Fruit fly (Drosophila melanogaster) whole organism, embryonic: ENCODE data around the gene tinc.

Experiments
- Antp ChIP-seq: fragments of 200-800 bp; sonication (Bioruptor generic); optimal IDR thresholded peaks from 3 replicates; lab custom pipeline; 2016; ENCODE audit warnings: missing biosample characterization, missing genetic modification characterization
- Atf6 ChIP-seq: fragments of 200-800 bp; sonication (Bioruptor generic); IDR thresholded peaks from 2 replicates; pipeline ENCODE4 v1.3.6; 2022; ENCODE audit warnings: missing biosample characterization, missing genetic modification characterization
- C15 ChIP-seq: fragments of 200-800 bp; sonication (Bioruptor generic); IDR thresholded peaks from 3 replicates; pipeline ENCODE4 v1.3.6; 2022; ENCODE audit warnings: missing biosample characterization, missing genetic modification characterization
- CG11247 ChIP-seq: fragments of 200-800 bp; sonication (Bioruptor generic); IDR thresholded peaks from 2 replicates; pipeline ENCODE4 v1.3.6; 2022; ENCODE audit warnings: missing biosample characterization, missing genetic modification characterization
- CG12219 ChIP-seq: fragments of 200-800 bp; sonication (Bioruptor generic); optimal IDR thresholded peaks from 3 replicates; lab custom pipeline; 2018; ENCODE audit warnings: missing biosample characterization, mild to moderate bottlenecking, missing genetic modification characterization
- CG12391 ChIP-seq: fragments of 200-800 bp; sonication (Bioruptor generic); optimal IDR thresholded peaks from 3 replicates; lab custom pipeline; 2018; ENCODE audit warnings: missing biosample characterization, mild to moderate bottlenecking, missing genetic modification characterization, moderate library complexity
- CG13424 ChIP-seq: fragments of 200-800 bp; sonication (Bioruptor generic); optimal IDR thresholded peaks from 2 replicates; lab custom pipeline; 2019; ENCODE audit warnings: missing biosample characterization, mild to moderate bottlenecking, missing genetic modification characterization, moderate library complexity
- CG14860 ChIP-seq: fragments of 200-800 bp; sonication (Bioruptor generic); IDR thresholded peaks from 3 replicates; pipeline ENCODE4 v1.3.6; 2022; ENCODE audit warnings: missing biosample characterization, missing genetic modification characterization; ENCODE audit not compliant: partially characterized antibody
- CG16779 ChIP-seq: fragments of 200-800 bp; sonication (Bioruptor generic); IDR thresholded peaks from 2 replicates; pipeline ENCODE4 v1.3.6; 2022; ENCODE audit warnings: missing biosample characterization, missing genetic modification characterization
- CG17328 ChIP-seq: fragments of 200-800 bp; sonication (Bioruptor generic); IDR thresholded peaks from 2 replicates; pipeline ENCODE4 v1.3.6; 2022; ENCODE audit warnings: missing biosample characterization, missing genetic modification characterization
- CG1832 ChIP-seq: fragments of 200-800 bp; sonication (Bioruptor generic); optimal IDR thresholded peaks from 2 replicates; lab custom pipeline; 2017; ENCODE audit warnings: missing biosample characterization, mild to moderate bottlenecking, missing genetic modification characterization, inconsistent platforms
- CG31388 ChIP-seq: fragments of 200-800 bp; sonication (Bioruptor generic); optimal IDR thresholded peaks from 2 replicates; lab custom pipeline; 2016; ENCODE audit warnings: missing biosample characterization, missing genetic modification characterization
- CG34376 ChIP-seq: fragments of 200-800 bp; sonication (Bioruptor generic); optimal IDR thresholded peaks from 2 replicates; lab custom pipeline; 2018; ENCODE audit warnings: missing biosample characterization, mild to moderate bottlenecking, missing genetic modification characterization
- CG43689 ChIP-seq: fragments of 200-800 bp; sonication (Bioruptor generic); IDR thresholded peaks from 2 replicates; pipeline ENCODE4 v1.3.6; 2022; ENCODE audit warnings: missing biosample characterization, missing genetic modification characterization
- CG5245 ChIP-seq: fragments of 200-800 bp; sonication (Bioruptor generic); optimal IDR thresholded peaks from 3 replicates; lab custom pipeline; 2016; ENCODE audit warnings: missing biosample characterization, missing genetic modification characterization
- CG5953 ChIP-seq: fragments of 200-800 bp; sonication (Bioruptor generic); IDR thresholded peaks from 2 replicates; pipeline ENCODE4 v1.3.6; 2022; ENCODE audit warnings: missing biosample characterization, missing genetic modification characterization
- CG6854 ChIP-seq: fragments of 200-800 bp; sonication (Bioruptor generic); optimal IDR thresholded peaks from 3 replicates; lab custom pipeline; 2017; ENCODE audit warnings: missing biosample characterization, mild to moderate bottlenecking, missing genetic modification characterization
- CG7786 ChIP-seq: fragments of 200-800 bp; sonication (Bioruptor generic); optimal IDR thresholded peaks from 2 replicates; lab custom pipeline; 2016; ENCODE audit warnings: missing biosample characterization, missing genetic modification characterization
- CG8765 ChIP-seq: fragments of 200-800 bp; sonication (Bioruptor generic); IDR thresholded peaks from 2 replicates; pipeline ENCODE4 v1.3.6; 2022; ENCODE audit warnings: missing biosample characterization, missing genetic modification characterization
- CG9437 ChIP-seq: fragments of 200-800 bp; sonication (Bioruptor generic); optimal IDR thresholded peaks from 2 replicates; lab custom pipeline; 2018; ENCODE audit warnings: missing biosample characterization, mild to moderate bottlenecking, missing genetic modification characterization
- CG9609 ChIP-seq: fragments of 200-800 bp; sonication (Bioruptor generic); optimal IDR thresholded peaks from 3 replicates; lab custom pipeline; 2016; ENCODE audit warnings: missing biosample characterization, missing genetic modification characterization
- Dad ChIP-seq: fragments of 200-800 bp; sonication (Bioruptor generic); optimal IDR thresholded peaks from 3 replicates; lab custom pipeline; 2016; ENCODE audit warnings: missing biosample characterization, missing genetic modification characterization
- Ets65A ChIP-seq: fragments of 200-800 bp; sonication (Bioruptor generic); peaks from one replicate; lab custom pipeline; 2016; ENCODE audit warnings: missing biosample characterization, missing genetic modification characterization
- HLHmδ ChIP-seq: fragments of 200-800 bp; sonication (Bioruptor generic); optimal IDR thresholded peaks from 2 replicates; lab custom pipeline; 2018; ENCODE audit warnings: missing biosample characterization, mild to moderate bottlenecking, missing genetic modification characterization, moderate library complexity
- Hmr ChIP-seq: fragments of 200-800 bp; sonication (Bioruptor generic); optimal IDR thresholded peaks from 3 replicates; lab custom pipeline; 2017; ENCODE audit warnings: mild to moderate bottlenecking, missing biosample characterization, missing genetic modification reagents, missing genetic modification characterization
- Jarid2 ChIP-seq: fragments of 200-800 bp; sonication (Bioruptor generic); optimal IDR thresholded peaks from 3 replicates; lab custom pipeline; 2017; ENCODE audit warnings: mild to moderate bottlenecking, missing biosample characterization, missing genetic modification reagents, missing genetic modification characterization
- Myb ChIP-seq: fragments of 200-800 bp; sonication (Bioruptor generic); optimal IDR thresholded peaks from 2 replicates; lab custom pipeline; 2016; ENCODE audit warnings: missing biosample characterization, missing genetic modification characterization
- Neu2 ChIP-seq: fragments of 200-800 bp; sonication (Bioruptor generic); optimal IDR thresholded peaks from 3 replicates; lab custom pipeline; 2016; ENCODE audit warnings: missing biosample characterization, missing genetic modification characterization, borderline replicate concordance
- Oli ChIP-seq: fragments of 200-800 bp; sonication (Bioruptor generic); optimal IDR thresholded peaks from 2 replicates; lab custom pipeline; 2018; ENCODE audit warnings: missing biosample characterization, mild to moderate bottlenecking, missing genetic modification characterization, moderate library complexity
- Optix ChIP-seq: fragments of 200-800 bp; sonication (Bioruptor generic); IDR thresholded peaks from 3 replicates; pipeline ENCODE4 v1.3.6; 2022; ENCODE audit warnings: missing biosample characterization, missing genetic modification characterization
- Sry-δ ChIP-seq: fragments of 200-800 bp; sonication (Bioruptor generic); optimal IDR thresholded peaks from 2 replicates; lab custom pipeline; 2016; ENCODE audit warnings: missing biosample characterization, missing genetic modification characterization
- Taf1 ChIP-seq: fragments of 200-800 bp; sonication (Bioruptor generic); IDR thresholded peaks from 2 replicates; pipeline ENCODE4 v1.3.6; 2022; ENCODE audit warnings: missing biosample characterization, missing genetic modification characterization
- Xrp1 ChIP-seq: fragments of 200-800 bp; sonication (Bioruptor generic); IDR thresholded peaks from 2 replicates; pipeline ENCODE4 v1.3.6; 2022; ENCODE audit warnings: missing biosample characterization, missing genetic modification characterization
- ase ChIP-seq: fragments of 200-800 bp; sonication (Bioruptor generic); IDR thresholded peaks from 3 replicates; pipeline ENCODE4 v1.3.6; 2022; ENCODE audit warnings: missing biosample characterization, missing genetic modification characterization
- bcd ChIP-seq: fragments of 200-800 bp; sonication (Bioruptor generic); optimal IDR thresholded peaks from 2 replicates; lab custom pipeline; 2017; ENCODE audit warnings: missing biosample characterization, mild to moderate bottlenecking, missing genetic modification characterization
- bowl ChIP-seq: fragments of 200-800 bp; sonication (Bioruptor generic); IDR thresholded peaks from 2 replicates; pipeline ENCODE4 v1.3.6; 2022; ENCODE audit warnings: missing biosample characterization, missing genetic modification characterization
- cad ChIP-seq: fragments of >200 bp; optimal IDR thresholded peaks from 2 replicates; lab custom pipeline; 2017; ENCODE audit warnings: missing biosample characterization, missing genetic modification characterization
- dimm ChIP-seq: fragments of 200-800 bp; sonication (Bioruptor generic); IDR thresholded peaks from 2 replicates; pipeline ENCODE4 v1.3.6; 2022; ENCODE audit warnings: missing biosample characterization, missing genetic modification characterization
- dmrt99B ChIP-seq: fragments of 200-800 bp; sonication (Bioruptor generic); optimal IDR thresholded peaks from 2 replicates; lab custom pipeline; 2018; ENCODE audit warnings: missing biosample characterization, mild to moderate bottlenecking, missing genetic modification characterization, moderate library complexity
- fu2 ChIP-seq: fragments of 200-800 bp; sonication (Bioruptor generic); optimal IDR thresholded peaks from 2 replicates; lab custom pipeline; 2016; ENCODE audit warnings: missing biosample characterization, missing genetic modification characterization
- gem ChIP-seq: fragments of 200-800 bp; sonication (Bioruptor generic); optimal IDR thresholded peaks from 2 replicates; lab custom pipeline; 2019; ENCODE audit warnings: missing biosample characterization, mild to moderate bottlenecking, missing genetic modification characterization, moderate library complexity
- mirr ChIP-seq: fragments of 200-800 bp; sonication (Bioruptor generic); optimal IDR thresholded peaks from 3 replicates; lab custom pipeline; 2018; ENCODE audit warnings: missing biosample characterization, mild to moderate bottlenecking, missing genetic modification characterization
- odd ChIP-seq: fragments of 200-800 bp; sonication (Bioruptor generic); optimal IDR thresholded peaks from 2 replicates; lab custom pipeline; 2017; ENCODE audit warnings: missing biosample characterization, mild to moderate bottlenecking, missing genetic modification characterization
- org-1 ChIP-seq: fragments of 200-800 bp; sonication (Bioruptor generic); optimal IDR thresholded peaks from 2 replicates; lab custom pipeline; 2017; ENCODE audit warnings: missing biosample characterization, missing genetic modification characterization
- pita ChIP-seq: fragments of 200-800 bp; sonication (Bioruptor generic); optimal IDR thresholded peaks from 2 replicates; lab custom pipeline; 2017; ENCODE audit warnings: missing biosample characterization, mild to moderate bottlenecking, missing genetic modification characterization
- pzg ChIP-seq: fragments of 200-800 bp; sonication (Bioruptor generic); optimal IDR thresholded peaks from 3 replicates; lab custom pipeline; 2018; ENCODE audit warnings: missing biosample characterization, mild to moderate bottlenecking, missing genetic modification characterization, moderate library complexity
- slou ChIP-seq: fragments of 200-800 bp; sonication (Bioruptor generic); optimal IDR thresholded peaks from 3 replicates; lab custom pipeline; 2016; ENCODE audit warnings: missing biosample characterization, missing genetic modification characterization
- sob ChIP-seq: fragments of 200-800 bp; sonication (Bioruptor generic); IDR thresholded peaks from 2 replicates; pipeline ENCODE4 v1.3.6; 2022; ENCODE audit warnings: missing biosample characterization, missing genetic modification characterization
- ssp ChIP-seq: fragments of 200-800 bp; sonication (Bioruptor generic); IDR thresholded peaks from 2 replicates; pipeline ENCODE4 v1.3.6; 2022; ENCODE audit warnings: missing biosample characterization, missing genetic modification characterization
- unc-4 ChIP-seq: fragments of 200-800 bp; sonication (Bioruptor generic); IDR thresholded peaks from 2 replicates; pipeline ENCODE4 v1.3.6; 2022; ENCODE audit warnings: missing biosample characterization, missing genetic modification characterization; ENCODE audit not compliant: partially characterized antibody

Gene tinc

DNA sequence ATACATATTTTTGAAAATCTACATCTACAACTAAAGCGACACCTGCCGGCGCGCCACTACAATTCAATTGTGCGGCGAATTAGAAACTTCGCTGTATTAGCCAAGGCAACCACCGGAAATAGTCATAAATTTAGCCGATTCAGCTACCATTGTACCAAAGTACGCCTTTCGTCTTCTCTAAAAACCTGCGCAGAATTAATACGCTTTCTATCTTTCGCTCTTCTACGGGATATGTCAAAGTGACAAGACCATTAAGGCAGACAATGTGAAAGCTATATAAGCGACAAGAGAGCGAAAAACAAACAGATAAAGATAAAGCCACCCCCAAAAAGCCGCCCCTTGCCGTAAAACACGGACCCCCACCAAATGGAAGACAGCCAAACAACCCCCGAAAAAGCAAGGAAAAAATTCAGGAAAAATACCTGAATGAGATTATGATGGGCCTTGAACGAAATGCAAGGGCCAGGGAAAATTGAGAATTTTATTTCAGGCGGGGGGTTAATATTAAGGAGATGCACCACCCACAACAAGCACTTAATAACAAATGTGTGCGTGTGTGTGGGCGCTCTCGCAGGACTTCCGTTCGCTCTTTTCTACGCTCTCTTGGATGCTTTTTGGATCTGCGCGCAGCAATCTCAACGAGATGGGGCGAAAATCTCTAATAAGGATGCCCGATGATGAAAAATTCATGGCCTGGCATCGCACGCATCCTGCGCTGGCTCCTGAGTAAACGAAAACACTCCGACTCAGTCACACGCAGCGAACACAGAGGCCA lies 108.0 kb downstream of the tinc start, which contains the start of gene cpo (continued):
- peak; percentile 66 for TF ChIP-seq CG5245 (GFP tag; lab: Kevin White, UChicago)
- peak; percentile 91 for TF ChIP-seq sob
- peak; percentile 39 for TF ChIP-seq Sry-δ (GFP tag; lab: Kevin White, UChicago)
- TF ChIP-seq Antp (GFP tag; lab: Kevin White, UChicago): peak; percentile 31
- TF ChIP-seq Oli: peak; percentile 81
- peak; percentile 79 for TF ChIP-seq dimm (GFP tag; lab: Robert Waterston, UW)
- peak; percentile 72 for TF ChIP-seq cad (GFP tag; lab: Kevin White, UChicago)
- peak; percentile 80 for TF ChIP-seq Jarid2 (GFP tag; lab: Kevin White, UChicago)
- peak; percentile 93 for TF ChIP-seq CG17328 (GFP tag; lab: Robert Waterston, UW)
- TF ChIP-seq CG6854: peak; percentile 88
- peak; percentile 79 for TF ChIP-seq CG9437 (GFP tag; lab: Kevin White, UChicago)
- peak; percentile 94 for TF ChIP-seq CG34376 (GFP tag; lab: Kevin White, UChicago)
- TF ChIP-seq Xrp1 (GFP tag; lab: Robert Waterston, UW): peak; percentile 60
- TF ChIP-seq Myb (GFP tag; lab: Kevin White, UChicago): peak; percentile 58
- peak; percentile 97 for TF ChIP-seq HLHmδ (GFP tag; lab: Kevin White, UChicago)
- peak; percentile 70 for TF ChIP-seq fu2 (GFP tag; lab: Kevin White, UChicago)
- TF ChIP-seq Optix: peak; percentile 92
- TF ChIP-seq pzg (GFP tag; lab: Kevin White, UChicago): peak; percentile 50
- TF ChIP-seq bowl (GFP tag; lab: Robert Waterston, UW): no peak
- peak; percentile 71 for TF ChIP-seq gem
- TF ChIP-seq dmrt99B: peak; percentile 74
- TF ChIP-seq C15: peak; percentile 78
- no peak for TF ChIP-seq CG14860
- peak; percentile 62 for TF ChIP-seq slou (GFP tag; lab: Kevin White, UChicago)
- TF ChIP-seq mirr (GFP tag; lab: Kevin White, UChicago): peak; percentile 96
- peak; percentile 100 for TF ChIP-seq Ets65A (GFP tag; lab: Kevin White, UChicago)
- TF ChIP-seq org-1 (GFP tag; lab: Kevin White, UChicago): peak; percentile 78
- TF ChIP-seq CG8765 (GFP tag; lab: Robert Waterston, UW): 0 out of 2 replicates have a peak, but pooled peaks have one; percentile 29
- peak; percentile 84 for TF ChIP-seq CG12391
- TF ChIP-seq CG13424 (tag; lab: Kevin White, UChicago): peak; percentile 64
- TF ChIP-seq CG9609: peak; percentile 88
- peak; percentile 85 for TF ChIP-seq Dad (GFP tag; lab: Kevin White, UChicago)
- peak; percentile 82 for TF ChIP-seq Atf6 (GFP tag; lab: Robert Waterston, UW)
- TF ChIP-seq bcd (GFP tag; lab: Kevin White, UChicago): peak; percentile 96
- TF ChIP-seq CG1832 (GFP tag; lab: Kevin White, UChicago): no peak
- TF ChIP-seq ssp (GFP tag; lab: Robert Waterston, UW): peak; percentile 63
- TF ChIP-seq Taf1 (GFP tag; lab: Robert Waterston, UW): no peak
- TF ChIP-seq odd (GFP tag; lab: Kevin White, UChicago): peak; percentile 92
- TF ChIP-seq CG43689: peak; percentile 86
- no peak for TF ChIP-seq unc-4 (GFP tag; lab: Robert Waterston, UW)
- TF ChIP-seq Neu2 (GFP tag; lab: Kevin White, UChicago): no peak
- no peak for TF ChIP-seq CG31388 (GFP tag; lab: Kevin White, UChicago)
- TF ChIP-seq CG7786: peak; percentile 70
- TF ChIP-seq CG5953: peak; percentile 89
- peak; percentile 90 for TF ChIP-seq CG12219 (GFP tag; lab: Kevin White, UChicago)
- peak; percentile 69 for TF ChIP-seq pita
- TF ChIP-seq CG11247: peak; percentile 87
- 0 out of 2 replicates have a peak, but pooled peaks have one; percentile 36 for TF ChIP-seq CG16779 (GFP tag; lab: Robert Waterston, UW)
- TF ChIP-seq ase (GFP tag; lab: Robert Waterston, UW): peak; percentile 91
- peak; percentile 96 for TF ChIP-seq Hmr (GFP tag; lab: Kevin White, UChicago)
